Worm (Caenorhabditis elegans) whole organism, young adult: ENCODE measurements around the gene M02D8.2.

ENCODE experiments used
- B0261.1 ChIP-seq: sonication (generic microtip); optimal IDR thresholded peaks from 2 replicates; lab custom pipeline; 2016; ENCODE audit warnings: mild to moderate bottlenecking, missing genetic modification characterization, moderate library complexity, missing compliant biosample characterization
- C06A6.2 ChIP-seq: fragments of 200-800 bp; sonication (Bioruptor generic); conservative IDR thresholded peaks from 2 replicates; pipeline ENCODE4 v1.3.6; 2022; ENCODE audit warnings: missing genetic modification characterization, missing compliant biosample characterization
- F57C9.4 ChIP-seq: sonication (generic microtip); optimal IDR thresholded peaks from 2 replicates; lab custom pipeline; 2017; ENCODE audit warnings: mild to moderate bottlenecking, missing genetic modification characterization, missing compliant biosample characterization
- K11D2.4 ChIP-seq: fragments of 200-800 bp; sonication (Bioruptor generic); IDR thresholded peaks from 2 replicates; pipeline ENCODE4 v1.3.6; 2022; ENCODE audit warnings: missing genetic modification reagents, missing genetic modification characterization, missing compliant biosample characterization
- K12H6.12 ChIP-seq: fragments of 200-800 bp; sonication (Bioruptor generic); optimal IDR thresholded peaks from 2 replicates; lab custom pipeline; 2018; ENCODE audit warnings: mild to moderate bottlenecking, missing genetic modification characterization, missing compliant biosample characterization
- T26A5.8 ChIP-seq: sonication (generic microtip); optimal IDR thresholded peaks from 2 replicates; lab custom pipeline; 2016; ENCODE audit warnings: missing genetic modification characterization, missing compliant biosample characterization
- Y56A3A.18 ChIP-seq: fragments of 200-800 bp; sonication (Bioruptor generic); IDR thresholded peaks from 2 replicates; pipeline ENCODE4 v1.3.6; 2022; ENCODE audit warnings: missing genetic modification reagents, missing genetic modification characterization, missing compliant biosample characterization
- Y79H2A.3 ChIP-seq: fragments of 200-800 bp; sonication (Bioruptor generic); conservative IDR thresholded peaks from 2 replicates; pipeline ENCODE4 v1.3.6; 2022; ENCODE audit warnings: missing genetic modification reagents, missing genetic modification characterization, missing compliant biosample characterization
- ZK185.1 ChIP-seq: sonication (generic microtip); optimal IDR thresholded peaks from 2 replicates; lab custom pipeline; 2016; ENCODE audit warnings: mild to moderate bottlenecking, missing genetic modification characterization, missing compliant biosample characterization; ENCODE audit not compliant: poor library complexity, severe bottlenecking
- ama-1 ChIP-seq, 3 experiments: fragments of 150-350 bp in 1 of 3; sonication (generic microtip) in 2 of 3; optimal IDR thresholded peaks; 2 replicates each; lab custom pipeline; 2014 to 2018; ENCODE audit warnings: missing biosample characterization in 2 of 3, missing genetic modification characterization in 2 of 3, missing genetic modification reagents in 2 of 3
- attf-3 ChIP-seq: fragments of 200-800 bp; sonication (Bioruptor generic); conservative IDR thresholded peaks from 2 replicates; pipeline ENCODE4 v1.3.6; 2022; ENCODE audit warnings: missing genetic modification reagents, missing genetic modification characterization, missing compliant biosample characterization
- ceh-79 ChIP-seq: sonication (generic microtip); optimal IDR thresholded peaks from 2 replicates; lab custom pipeline; 2017; ENCODE audit warnings: mild to moderate bottlenecking, missing genetic modification characterization, missing compliant biosample characterization
- dox-1 ChIP-seq: fragments of 200-800 bp; sonication (Bioruptor generic); IDR thresholded peaks from 2 replicates; pipeline ENCODE4 v1.3.6; 2022; ENCODE audit warnings: missing genetic modification reagents, missing genetic modification characterization, missing compliant biosample characterization
- efl-1 ChIP-seq: fragments of 150-350 bp; optimal IDR thresholded peaks from 2 replicates; lab custom pipeline; 2014; ENCODE audit warnings: missing biosample characterization, missing genetic modification reagents, missing genetic modification characterization
- egl-18 ChIP-seq: fragments of 200-800 bp; sonication (Bioruptor generic); IDR thresholded peaks from 2 replicates; pipeline ENCODE4 v1.3.6; 2022; ENCODE audit warnings: missing genetic modification reagents, missing genetic modification characterization, missing compliant biosample characterization
- fkh-3 ChIP-seq: sonication (generic microtip); optimal IDR thresholded peaks from 2 replicates; lab custom pipeline; 2016; ENCODE audit warnings: mild to moderate bottlenecking, missing genetic modification characterization, missing compliant biosample characterization
- gei-17 ChIP-seq: fragments of 200-800 bp; sonication (Bioruptor generic); optimal IDR thresholded peaks from 2 replicates; lab custom pipeline; 2018; ENCODE audit warnings: mild to moderate bottlenecking, missing genetic modification characterization, missing compliant biosample characterization
- him-1 ChIP-seq: sonication (generic microtip); optimal IDR thresholded peaks from 2 replicates; lab custom pipeline; 2016; ENCODE audit warnings: missing genotype, missing genetic modification reagents, missing genetic modification characterization, missing compliant biosample characterization
- hrde-1 ChIP-seq: sonication (generic microtip); optimal IDR thresholded peaks from 2 replicates; lab custom pipeline; 2016; ENCODE audit warnings: missing genetic modification characterization, mild to moderate bottlenecking, missing compliant biosample characterization, moderate library complexity, missing genotype, missing genetic modification reagents, borderline replicate concordance
- lir-1 ChIP-seq: fragments of 200-800 bp; sonication (Bioruptor generic); conservative IDR thresholded peaks from 2 replicates; pipeline ENCODE4 v1.3.6; 2022; ENCODE audit warnings: missing genetic modification reagents, missing genetic modification characterization, missing compliant biosample characterization
- lsl-1 ChIP-seq: fragments of 200-800 bp; sonication (Bioruptor generic); optimal IDR thresholded peaks from 2 replicates; lab custom pipeline; 2018; ENCODE audit warnings: mild to moderate bottlenecking, missing genetic modification characterization, moderate library complexity, missing compliant biosample characterization
- lsy-27 ChIP-seq: sonication (generic microtip); optimal IDR thresholded peaks from 2 replicates; lab custom pipeline; 2017; ENCODE audit warnings: missing genetic modification characterization, mild to moderate bottlenecking, missing compliant biosample characterization, antibody characterized with exemption, missing genotype, borderline replicate concordance; ENCODE audit not compliant: insufficient read depth
- madf-8 ChIP-seq: fragments of 200-800 bp; sonication (Bioruptor generic); conservative IDR thresholded peaks from 2 replicates; pipeline ENCODE4 v1.3.6; 2022; ENCODE audit warnings: missing genetic modification reagents, missing genetic modification characterization, missing compliant biosample characterization
- mes-4 ChIP-seq: sonication (generic microtip); optimal IDR thresholded peaks from 2 replicates; lab custom pipeline; 2016; ENCODE audit warnings: missing genotype, missing genetic modification characterization, missing compliant biosample characterization
- mxl-1 ChIP-seq: sonication (generic microtip); optimal IDR thresholded peaks from 2 replicates; lab custom pipeline; 2016; ENCODE audit warnings: missing genetic modification characterization, missing compliant biosample characterization
- nfya-1 ChIP-seq: sonication (generic microtip); optimal IDR thresholded peaks from 2 replicates; lab custom pipeline; 2017; ENCODE audit warnings: antibody characterized with exemption, missing compliant biosample characterization, missing genetic modification characterization, borderline replicate concordance; ENCODE audit not compliant: insufficient read depth
- nfya-2 ChIP-seq: fragments of 200-800 bp; sonication (Bioruptor generic); IDR thresholded peaks from 2 replicates; pipeline ENCODE4 v1.3.6; 2022; ENCODE audit warnings: missing genetic modification reagents, missing genetic modification characterization, missing compliant biosample characterization
- nhr-179 ChIP-seq: sonication (generic microtip); optimal IDR thresholded peaks from 2 replicates; lab custom pipeline; 2016; ENCODE audit warnings: mild to moderate bottlenecking, missing genetic modification characterization, missing compliant biosample characterization
- pbrm-1 ChIP-seq: fragments of 200-800 bp; sonication (Bioruptor generic); IDR thresholded peaks from 2 replicates; pipeline ENCODE4 v1.3.6; 2022; ENCODE audit warnings: missing genetic modification reagents, missing genetic modification characterization, missing compliant biosample characterization
- rcor-1 ChIP-seq: fragments of 200-800 bp; sonication (Bioruptor generic); IDR thresholded peaks from 2 replicates; pipeline ENCODE4 v1.3.6; 2022; ENCODE audit warnings: missing genetic modification reagents, missing genetic modification characterization, missing compliant biosample characterization
- repo-1 ChIP-seq: sonication (generic microtip); optimal IDR thresholded peaks from 2 replicates; lab custom pipeline; 2017; ENCODE audit warnings: mild to moderate bottlenecking, missing genetic modification characterization, missing compliant biosample characterization
- rpc-1 ChIP-seq, 2 experiments: fragments of 150-350 bp in 1 of 2; sonication (generic microtip) in 1 of 2; optimal IDR thresholded peaks; 2 replicates each; lab custom pipeline; 2014 to 2018; ENCODE audit warnings: missing biosample characterization in 1 of 2, missing genetic modification characterization in 1 of 2, missing genetic modification reagents in 1 of 2, missing genotype in 1 of 2
- snpc-1.3 ChIP-seq: sonication (generic microtip); optimal IDR thresholded peaks from 2 replicates; lab custom pipeline; 2017; ENCODE audit warnings: missing genetic modification characterization, mild to moderate bottlenecking, missing compliant biosample characterization, antibody characterized with exemption, moderate library complexity, missing genotype, missing genetic modification reagents; ENCODE audit not compliant: insufficient read depth
- somi-1 ChIP-seq: fragments of 200-800 bp; sonication (Bioruptor generic); optimal IDR thresholded peaks from 2 replicates; lab custom pipeline; 2018; ENCODE audit warnings: mild to moderate bottlenecking, missing genetic modification characterization, missing compliant biosample characterization
- tbx-9 ChIP-seq: sonication (generic microtip); optimal IDR thresholded peaks from 2 replicates; lab custom pipeline; 2016; ENCODE audit warnings: borderline replicate concordance, missing genetic modification characterization, inconsistent platforms, missing compliant biosample characterization
- tlf-1 ChIP-seq: fragments of 200-800 bp; sonication (Bioruptor generic); optimal IDR thresholded peaks from 2 replicates; lab custom pipeline; 2018; ENCODE audit warnings: mild to moderate bottlenecking, missing genetic modification characterization, missing compliant biosample characterization
- ztf-18 ChIP-seq: sonication (generic microtip); optimal IDR thresholded peaks from 2 replicates; lab custom pipeline; 2016; ENCODE audit warnings: missing genotype, mild to moderate bottlenecking, missing genetic modification characterization, missing compliant biosample characterization

Gene M02D8.2

DNA sequence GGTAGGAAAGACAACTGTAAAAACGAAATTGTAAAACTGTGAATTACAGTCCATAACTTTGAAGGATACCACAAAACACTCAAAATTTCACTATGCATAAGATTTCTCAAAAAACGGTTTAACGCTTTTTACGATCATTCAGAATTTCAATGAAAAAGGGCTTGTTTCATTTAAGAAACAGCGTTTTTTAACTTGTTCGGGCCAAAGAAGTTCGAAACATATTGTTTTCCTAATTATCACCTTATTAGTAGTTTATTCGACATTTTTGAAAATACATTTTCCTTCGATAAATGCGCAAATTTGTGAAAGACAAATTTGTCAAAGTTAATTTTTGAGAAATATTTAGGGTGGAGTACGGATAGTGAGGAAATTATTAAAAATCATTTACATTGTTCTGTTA, 34.6 kb upstream of the M02D8.2 start:
- TF ChIP-seq mxl-1 (tag; lab: Kevin White, UChicago) = no peak
- TF ChIP-seq tbx-9 (tag; lab: Kevin White, UChicago) = no peak
- no peak for TF ChIP-seq pbrm-1
- no peak for TF ChIP-seq somi-1 (GFP tag; lab: Kevin White, UChicago)
- TF ChIP-seq egl-18 (GFP tag; lab: Robert Waterston, UW) = no peak
- TF ChIP-seq nhr-179 = no peak

DNA sequence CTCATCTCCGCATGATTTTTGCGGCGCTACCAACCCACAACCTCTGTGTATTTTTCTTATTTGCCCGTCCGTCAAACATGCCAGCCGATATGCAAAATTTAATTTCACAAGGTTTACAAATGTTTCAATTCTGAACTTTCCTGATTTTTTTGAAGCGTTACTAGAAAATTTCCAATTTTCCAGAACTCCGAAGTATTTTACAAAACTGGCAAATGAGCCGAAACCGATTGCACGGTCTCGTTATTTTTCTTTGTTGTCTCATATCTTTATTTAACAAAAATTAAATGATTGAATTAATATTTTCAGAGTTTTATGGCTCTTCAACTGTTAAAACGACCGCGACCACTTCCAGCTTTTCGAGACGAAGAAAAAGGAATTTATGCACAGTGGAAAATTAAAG, 31.4 kb upstream of the M02D8.2 start, which contains the start of gene F53A9.3:
Gene F53A9.3, plus strand, starts transcription at position 301 of the 400 bp plus-strand sequence.
- TF ChIP-seq repo-1 (tag; lab: Kevin White, UChicago) (no peak), him-1 (no peak), ZK185.1 (tag; lab: Kevin White, UChicago) (no peak), K12H6.12 (tag; lab: Kevin White, UChicago) (no peak), C06A6.2 (GFP tag; lab: Robert Waterston, UW) (no peak), mes-4 (no peak), Y56A3A.18 (GFP tag; lab: Robert Waterston, UW) (no peak), ztf-18 (tag; lab: Kevin White, UChicago) (no peak), pbrm-1 (no peak), nfya-2 (GFP tag; lab: Robert Waterston, UW) (no peak), dox-1 (GFP tag; lab: Robert Waterston, UW) (no peak), gei-17 (GFP tag; lab: Kevin White, UChicago) (no peak), T26A5.8 (tag; lab: Kevin White, UChicago) (no peak), rpc-1 (optimal IDR thresholded peaks at IDR 0.05; lab: Kevin White, UChicago) (no peak), rpc-1 (tag; optimal IDR thresholded peaks at IDR 0.05; lab: Kevin White, UChicago) (no peak), fkh-3 (tag; lab: Kevin White, UChicago) (no peak), Y79H2A.3 (GFP tag; lab: Robert Waterston, UW) (no peak)

DNA sequence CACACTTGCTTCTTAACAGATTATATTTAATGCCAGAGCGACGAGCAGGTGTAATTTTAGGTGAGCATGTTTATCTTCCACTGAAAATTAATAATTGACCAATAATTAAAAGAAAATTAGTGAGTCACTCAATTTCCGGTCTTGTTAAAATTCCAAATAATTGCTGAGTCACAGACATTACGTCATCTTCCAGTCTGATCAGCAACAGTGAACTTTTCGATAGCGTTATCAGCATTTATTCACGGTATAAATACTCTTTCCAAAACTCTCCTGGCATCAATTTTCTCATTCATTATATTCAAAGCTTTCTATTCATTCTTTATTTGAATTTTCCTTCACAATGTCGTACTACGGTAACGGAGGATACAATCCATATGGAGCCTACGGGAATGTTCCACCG, 30.0 kb upstream of the M02D8.2 start, which contains the start of gene kreg-1:
Gene kreg-1, plus strand, starts transcription at position 341 of the 400 bp plus-strand sequence.
- no peak for TF ChIP-seq lsy-27 (tag; lab: Kevin White, UChicago)
- TF ChIP-seq ceh-79 (tag; lab: Kevin White, UChicago) = no peak
- TF ChIP-seq efl-1 = no peak
- TF ChIP-seq nfya-1 (tag; lab: Kevin White, UChicago) = no peak
- no peak for TF ChIP-seq snpc-1.3
- no peak for TF ChIP-seq tlf-1 (GFP tag; lab: Kevin White, UChicago)
- TF ChIP-seq attf-3 = no peak
- no peak for TF ChIP-seq hrde-1 (tag; lab: Kevin White, UChicago)
- no peak for TF ChIP-seq lsl-1 (GFP tag; lab: Kevin White, UChicago)
- no peak for TF ChIP-seq B0261.1 (tag; lab: Kevin White, UChicago)
- TF ChIP-seq Y79H2A.3 (GFP tag; lab: Robert Waterston, UW) = no peak
- TF ChIP-seq K11D2.4 (GFP tag; lab: Robert Waterston, UW) = no peak
- no peak for TF ChIP-seq F57C9.4 (tag; lab: Kevin White, UChicago)
- no peak for TF ChIP-seq ama-1 (optimal IDR thresholded peaks at IDR 0.05; lab: Kevin White, UChicago)
- TF ChIP-seq ama-1 (GFP tag; optimal IDR thresholded peaks at IDR 0.05; lab: Kevin White, UChicago) = no peak
- TF ChIP-seq nfya-2 (GFP tag; lab: Robert Waterston, UW) = no peak
- TF ChIP-seq gei-17 (GFP tag; lab: Kevin White, UChicago) = no peak
- TF ChIP-seq madf-8 (GFP tag; lab: Robert Waterston, UW) = no peak
- no peak for TF ChIP-seq ZK185.1 (tag; lab: Kevin White, UChicago)
- no peak for TF ChIP-seq lir-1 (GFP tag; lab: Robert Waterston, UW)
- no peak for TF ChIP-seq rcor-1 (GFP tag; lab: Robert Waterston, UW)
